Fruit fly (Drosophila melanogaster): Measurements from ENCODE around the gene Polr3I.

DNA sequence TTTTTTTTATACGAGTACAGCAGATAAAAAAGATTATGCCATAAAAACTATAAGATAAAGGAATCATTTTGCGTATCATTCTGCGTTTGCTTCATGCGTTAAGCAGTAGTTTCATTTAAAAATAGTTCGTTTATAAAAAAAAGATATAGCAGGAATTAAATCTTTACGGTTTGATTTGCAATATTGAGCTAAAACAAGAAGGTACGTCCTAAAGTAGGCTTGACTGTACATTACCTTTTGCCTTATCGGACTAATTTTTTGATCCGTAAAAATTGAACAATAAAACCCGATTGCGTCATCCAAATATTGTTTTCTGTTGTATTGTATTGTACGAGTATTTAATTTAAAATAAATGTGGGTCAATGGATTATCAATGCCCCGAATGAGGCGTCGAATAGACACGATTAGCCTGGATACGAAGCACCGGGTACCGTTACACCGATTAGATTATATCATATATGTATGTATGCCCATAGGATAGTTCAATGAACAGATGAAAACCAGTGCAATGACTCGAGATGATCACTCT lies 47.5 kb upstream of the Polr3I start:
- no peak for TF ChIP-seq Clk (GFP tag; optimal IDR thresholded peaks at IDR 0.05)
- no peak for TF ChIP-seq toe (GFP tag; optimal IDR thresholded peaks at IDR 0.05)
- TF ChIP-seq kay (GFP tag; ENCODE audit: borderline replicate concordance): peak; percentile 58
- TF ChIP-seq cic (GFP tag; optimal IDR thresholded peaks at IDR 0.05): no peak
- TF ChIP-seq CG33017 (tag; optimal IDR thresholded peaks at IDR 0.05): no peak
- TF ChIP-seq Hr96 (GFP tag; optimal IDR thresholded peaks at IDR 0.05): no peak
- TF ChIP-seq CG12768 (GFP tag; optimal IDR thresholded peaks at IDR 0.05): no peak
- TF ChIP-seq pad (GFP tag; optimal IDR thresholded peaks at IDR 0.05): no peak
- no peak for TF ChIP-seq CG14711 (tag; optimal IDR thresholded peaks at IDR 0.05)
